Fruit fly (Drosophila melanogaster) whole organism, embryonic: ENCODE measurements around the gene Plc21C.

ENCODE experiments used
- Bteb2 ChIP-seq: fragments of 200-800 bp; sonication (Bioruptor generic); optimal IDR thresholded peaks from 2 replicates; lab custom pipeline; 2016; ENCODE audit warnings: missing biosample characterization, missing genetic modification characterization
- CG10959 ChIP-seq: fragments of 200-800 bp; sonication (Bioruptor generic); IDR thresholded peaks from 2 replicates; pipeline ENCODE4 v1.3.6; 2022; ENCODE audit warnings: missing biosample characterization, missing genetic modification characterization
- CG12219 ChIP-seq: fragments of 200-800 bp; sonication (Bioruptor generic); optimal IDR thresholded peaks from 3 replicates; lab custom pipeline; 2018; ENCODE audit warnings: missing biosample characterization, mild to moderate bottlenecking, missing genetic modification characterization
- CG12744 ChIP-seq: fragments of 200-800 bp; sonication (Bioruptor generic); optimal IDR thresholded peaks from 2 replicates; lab custom pipeline; 2016; ENCODE audit warnings: missing biosample characterization, missing genetic modification characterization
- CG13287 ChIP-seq: fragments of 200-800 bp; sonication (Bioruptor generic); IDR thresholded peaks from 2 replicates; pipeline ENCODE4 v1.3.6; 2022; ENCODE audit warnings: missing biosample characterization, missing genetic modification characterization; ENCODE audit not compliant: partially characterized antibody
- CG14014 ChIP-seq: fragments of 200-800 bp; sonication (Bioruptor generic); IDR thresholded peaks from 2 replicates; pipeline ENCODE4 v1.3.6; 2022; ENCODE audit warnings: missing biosample characterization, missing genetic modification characterization
- CG14965 ChIP-seq: fragments of 200-800 bp; sonication (Bioruptor generic); optimal IDR thresholded peaks from 2 replicates; lab custom pipeline; 2016; ENCODE audit warnings: missing biosample characterization, missing genetic modification characterization, borderline replicate concordance
- CG15514 ChIP-seq: fragments of 200-800 bp; sonication (Bioruptor generic); optimal IDR thresholded peaks from 3 replicates; lab custom pipeline; 2017; ENCODE audit warnings: missing biosample characterization, missing genetic modification characterization, mild to moderate bottlenecking, moderate library complexity, missing genetic modification reagents
- CG16863 ChIP-seq: fragments of 200-800 bp; sonication (Bioruptor generic); optimal IDR thresholded peaks from 3 replicates; lab custom pipeline; 2016; ENCODE audit warnings: missing biosample characterization, missing genetic modification characterization
- CG17802 ChIP-seq: fragments of 200-800 bp; sonication (Bioruptor generic); optimal IDR thresholded peaks from 2 replicates; lab custom pipeline; 2018; ENCODE audit warnings: missing biosample characterization, mild to moderate bottlenecking, missing genetic modification characterization, moderate library complexity
- CG3281 ChIP-seq: fragments of 200-800 bp; sonication (Bioruptor generic); optimal IDR thresholded peaks from 3 replicates; lab custom pipeline; 2017; ENCODE audit warnings: missing biosample characterization, mild to moderate bottlenecking, missing genetic modification characterization
- CG33557 ChIP-seq: fragments of 200-800 bp; sonication (Bioruptor generic); optimal IDR thresholded peaks from 2 replicates; lab custom pipeline; 2019; ENCODE audit warnings: missing biosample characterization, mild to moderate bottlenecking, missing genetic modification characterization, moderate library complexity
- CG3995 ChIP-seq: fragments of 200-800 bp; sonication (Bioruptor generic); optimal IDR thresholded peaks from 3 replicates; lab custom pipeline; 2016; ENCODE audit warnings: missing biosample characterization, missing genetic modification characterization
- CG4282 ChIP-seq: fragments of 200-800 bp; sonication (Bioruptor generic); optimal IDR thresholded peaks from 2 replicates; lab custom pipeline; 2016; ENCODE audit warnings: missing biosample characterization, missing genetic modification characterization
- CG4328 ChIP-seq: fragments of 200-800 bp; sonication (Bioruptor generic); optimal IDR thresholded peaks from 3 replicates; lab custom pipeline; 2017; ENCODE audit warnings: missing biosample characterization, missing genetic modification reagents, missing genetic modification characterization
- CG4820 ChIP-seq: fragments of 200-800 bp; sonication (Bioruptor generic); optimal IDR thresholded peaks from 3 replicates; lab custom pipeline; 2016; ENCODE audit warnings: missing biosample characterization, missing genetic modification characterization
- CG5180 ChIP-seq: fragments of 200-800 bp; sonication (Bioruptor generic); optimal IDR thresholded peaks from 3 replicates; lab custom pipeline; 2017; ENCODE audit warnings: missing biosample characterization, missing genetic modification characterization, mild to moderate bottlenecking, moderate library complexity, missing genetic modification reagents
- CG8290 ChIP-seq, 3 experiments: fragments of 200-800 bp; sonication (Bioruptor generic); optimal IDR thresholded peaks; 2 replicates each; lab custom pipeline; 2016 to 2019; ENCODE audit warnings: missing biosample characterization in 3 of 3, missing genetic modification characterization in 3 of 3, mild to moderate bottlenecking in 2 of 3, moderate library complexity in 1 of 3
- CG9727 ChIP-seq: fragments of 200-800 bp; sonication (Bioruptor generic); optimal IDR thresholded peaks from 3 replicates; lab custom pipeline; 2017; ENCODE audit warnings: missing biosample characterization, mild to moderate bottlenecking, missing genetic modification characterization
- CG9797 ChIP-seq: fragments of 200-800 bp; sonication (Bioruptor generic); optimal IDR thresholded peaks from 3 replicates; lab custom pipeline; 2018; ENCODE audit warnings: missing biosample characterization, mild to moderate bottlenecking, missing genetic modification characterization
- CTCF ChIP-seq: fragments of 200-800 bp; sonication (Bioruptor generic); optimal IDR thresholded peaks from 2 replicates; lab custom pipeline; 2017; ENCODE audit warnings: missing biosample characterization, mild to moderate bottlenecking, missing genetic modification characterization, moderate library complexity
- CkIIα-i1 ChIP-seq: fragments of 200-800 bp; sonication (Bioruptor generic); IDR thresholded peaks from 2 replicates; pipeline ENCODE4 v1.3.6; 2022; ENCODE audit warnings: missing biosample characterization, missing genetic modification characterization
- Drgx ChIP-seq: fragments of 200-800 bp; sonication (Bioruptor generic); IDR thresholded peaks from 2 replicates; pipeline ENCODE4 v1.3.6; 2022; ENCODE audit warnings: missing biosample characterization, missing genetic modification characterization
- Eip74EF ChIP-seq, 2 experiments: fragments of 200-800 bp in 1 of 2; fragments of >200 bp in 1 of 2; sonication (Bioruptor generic) in 1 of 2; optimal IDR thresholded peaks; 2 replicates each; lab custom pipeline; 2017 to 2019; ENCODE audit warnings: missing biosample characterization in 2 of 2, missing genetic modification characterization in 2 of 2, mild to moderate bottlenecking in 1 of 2, moderate library complexity in 1 of 2
- Fer3 ChIP-seq: fragments of 200-800 bp; sonication (Bioruptor generic); optimal IDR thresholded peaks from 2 replicates; lab custom pipeline; 2018; ENCODE audit warnings: missing biosample characterization, mild to moderate bottlenecking, missing genetic modification characterization, moderate library complexity
- Hr3 ChIP-seq: fragments of 200-800 bp; sonication (Bioruptor generic); optimal IDR thresholded peaks from 3 replicates; lab custom pipeline; 2016; ENCODE audit warnings: missing biosample characterization, missing genetic modification characterization
- MBD-R2 ChIP-seq: fragments of 200-800 bp; sonication (Bioruptor generic); IDR thresholded peaks from 2 replicates; pipeline ENCODE4 v1.3.6; 2022; ENCODE audit warnings: missing biosample characterization, missing genetic modification characterization
- Pdp1 ChIP-seq, 2 experiments: fragments of 200-800 bp; sonication (Bioruptor generic); optimal IDR thresholded peaks; 3 replicates each; lab custom pipeline; 2016; ENCODE audit warnings: missing biosample characterization in 2 of 2, missing genetic modification characterization in 2 of 2, mild to moderate bottlenecking in 1 of 2, moderate library complexity in 1 of 2
- Side ChIP-seq: fragments of 200-800 bp; sonication (Bioruptor generic); optimal IDR thresholded peaks from 2 replicates; lab custom pipeline; 2016; ENCODE audit warnings: missing biosample characterization, missing genetic modification characterization
- Sin3A ChIP-seq: fragments of >200 bp; optimal IDR thresholded peaks from 2 replicates; lab custom pipeline; 2018
- aop ChIP-seq: fragments of 200-800 bp; sonication (Bioruptor generic); IDR thresholded peaks from 2 replicates; pipeline ENCODE4 v1.3.6; 2022; ENCODE audit warnings: missing biosample characterization, missing genetic modification characterization
- caup ChIP-seq: fragments of 200-800 bp; sonication (Bioruptor generic); optimal IDR thresholded peaks from 3 replicates; lab custom pipeline; 2017; ENCODE audit warnings: missing biosample characterization, mild to moderate bottlenecking, missing genetic modification characterization, moderate library complexity; ENCODE audit not compliant: severe bottlenecking
- da ChIP-seq: fragments of 200-800 bp; sonication (Bioruptor generic); optimal IDR thresholded peaks from 2 replicates; lab custom pipeline; 2016; ENCODE audit warnings: missing biosample characterization, missing genetic modification characterization
- dati ChIP-seq: fragments of 200-800 bp; sonication (Bioruptor generic); IDR thresholded peaks from 2 replicates; pipeline ENCODE4 v1.3.6; 2022; ENCODE audit warnings: missing biosample characterization, missing genetic modification characterization
- gro ChIP-seq: fragments of 200-800 bp; sonication (Bioruptor generic); optimal IDR thresholded peaks from 2 replicates; lab custom pipeline; 2016; ENCODE audit warnings: missing biosample characterization, missing genetic modification characterization
- hbn ChIP-seq: fragments of 200-800 bp; sonication (Bioruptor generic); IDR thresholded peaks from 2 replicates; pipeline ENCODE4 v1.3.6; 2022; ENCODE audit warnings: missing biosample characterization, missing genetic modification characterization; ENCODE audit not compliant: partially characterized antibody
- inv ChIP-seq: fragments of 200-800 bp; sonication (Bioruptor generic); IDR thresholded peaks from 2 replicates; pipeline ENCODE4 v1.3.6; 2022; ENCODE audit warnings: missing biosample characterization, missing genetic modification characterization; ENCODE audit not compliant: partially characterized antibody
- kni ChIP-seq: fragments of 200-800 bp; sonication (Bioruptor generic); optimal IDR thresholded peaks from 3 replicates; lab custom pipeline; 2017; ENCODE audit warnings: mild to moderate bottlenecking, missing biosample characterization, missing genetic modification reagents, missing genetic modification characterization
- knrl ChIP-seq: fragments of 200-800 bp; sonication (Bioruptor generic); IDR thresholded peaks from 3 replicates; pipeline ENCODE4 v1.3.6; 2022; ENCODE audit warnings: missing biosample characterization, missing genetic modification characterization; ENCODE audit not compliant: partially characterized antibody
- pfk ChIP-seq: fragments of 200-800 bp; sonication (Bioruptor generic); optimal IDR thresholded peaks from 2 replicates; lab custom pipeline; 2018; ENCODE audit warnings: missing biosample characterization, mild to moderate bottlenecking, missing genetic modification characterization, moderate library complexity
- pzg ChIP-seq: fragments of 200-800 bp; sonication (Bioruptor generic); optimal IDR thresholded peaks from 3 replicates; lab custom pipeline; 2018; ENCODE audit warnings: missing biosample characterization, mild to moderate bottlenecking, missing genetic modification characterization, moderate library complexity
- run ChIP-seq: fragments of 200-800 bp; sonication (Bioruptor generic); optimal IDR thresholded peaks from 3 replicates; lab custom pipeline; 2018; ENCODE audit warnings: missing biosample characterization, mild to moderate bottlenecking, missing genetic modification characterization
- sd ChIP-seq: fragments of 200-800 bp; sonication (Bioruptor generic); optimal IDR thresholded peaks from 3 replicates; lab custom pipeline; 2018; ENCODE audit warnings: missing biosample characterization, mild to moderate bottlenecking, missing genetic modification characterization, moderate library complexity
- sim ChIP-seq: fragments of 200-800 bp; sonication (Bioruptor generic); IDR thresholded peaks from 2 replicates; pipeline ENCODE4 v1.3.6; 2022; ENCODE audit warnings: missing biosample characterization, missing genetic modification characterization
- sisA ChIP-seq: fragments of 200-800 bp; sonication (Bioruptor generic); IDR thresholded peaks from 2 replicates; pipeline ENCODE4 v1.3.6; 2022; ENCODE audit warnings: missing biosample characterization, missing genetic modification characterization
- slp2 ChIP-seq: fragments of 200-800 bp; sonication (Bioruptor generic); optimal IDR thresholded peaks from 2 replicates; lab custom pipeline; 2016; ENCODE audit warnings: missing biosample characterization, missing genetic modification characterization
- toy ChIP-seq: fragments of 200-800 bp; sonication (Bioruptor generic); IDR thresholded peaks from 2 replicates; pipeline ENCODE4 v1.3.6; 2022; ENCODE audit warnings: missing biosample characterization, missing genetic modification characterization
- twi ChIP-seq: fragments of 200-800 bp; optimal IDR thresholded peaks from 2 replicates; lab custom pipeline; 2019; ENCODE audit warnings: missing biosample characterization, mild to moderate bottlenecking, missing genetic modification characterization, moderate library complexity
- unc-4 ChIP-seq: fragments of 200-800 bp; sonication (Bioruptor generic); IDR thresholded peaks from 2 replicates; pipeline ENCODE4 v1.3.6; 2022; ENCODE audit warnings: missing biosample characterization, missing genetic modification characterization; ENCODE audit not compliant: partially characterized antibody
- vvl ChIP-seq: fragments of 200-800 bp; sonication (Bioruptor generic); IDR thresholded peaks from 2 replicates; pipeline ENCODE4 v1.3.6; 2022; ENCODE audit warnings: missing biosample characterization, missing genetic modification characterization

Gene Plc21C

dm6 chr2L:305646-306045, at the start of gene Plc21C (continued):
- TF ChIP-seq CG9797 (GFP tag; lab: Kevin White, UChicago) (peak; percentile 89), CTCF (GFP tag; lab: Kevin White, UChicago) (peak; percentile 52), CkIIα-i1 (GFP tag; lab: Robert Waterston, UW) (no peak), sisA (GFP tag; lab: Robert Waterston, UW) (peak; percentile 66), da (no peak), caup (GFP tag; lab: Kevin White, UChicago) (peak; percentile 15), twi (tag; lab: Kevin White, UChicago) (peak; percentile 32), Eip74EF (GFP tag; optimal IDR thresholded peaks at IDR 0.05; lab: Kevin White, UChicago) (no peak), Bteb2 (GFP tag; lab: Kevin White, UChicago) (peak; percentile 32), Drgx (GFP tag; lab: Robert Waterston, UW) (no peak), run (tag; lab: Kevin White, UChicago) (peak; percentile 40), CG4282 (GFP tag; lab: Kevin White, UChicago) (no peak), Fer3 (tag; lab: Kevin White, UChicago) (peak; percentile 45), Sin3A (lab: Kevin White, UChicago) (peak; percentile 97), CG10959 (GFP tag; lab: Robert Waterston, UW) (no peak), CG4328 (GFP tag; lab: Kevin White, UChicago) (peak; percentile 58), Pdp1 (GFP tag; optimal IDR thresholded peaks at IDR 0.05; lab: Kevin White, UChicago) (peak; percentile 50 to 67), gro (GFP tag; lab: Kevin White, UChicago) (peak; percentile 42), CG33557 (GFP tag; lab: Kevin White, UChicago) (no peak), toy (no peak), slp2 (GFP tag; lab: Kevin White, UChicago) (peak; percentile 2), CG4820 (peak; percentile 7), CG13287 (GFP tag; lab: Robert Waterston, UW) (peak; percentile 44), sim (GFP tag; lab: Robert Waterston, UW) (no peak), CG17802 (no peak), pzg (peak; percentile 96), CG8290 (GFP tag; optimal IDR thresholded peaks at IDR 0.05; lab: Kevin White, UChicago) (no peak), CG8290 (tag; optimal IDR thresholded peaks at IDR 0.05; lab: Kevin White, UChicago) (peak in 1 of 2 experiments; percentile 56), MBD-R2 (GFP tag; lab: Robert Waterston, UW) (peak; percentile 64), knrl (GFP tag; lab: Robert Waterston, UW) (peak; percentile 57; the same call in 2 of the 3 replicates), CG9727 (GFP tag; lab: Kevin White, UChicago) (peak; percentile 61), CG12219 (GFP tag; lab: Kevin White, UChicago) (no peak), CG12744 (no peak), Side (peak; percentile 24), dati (no peak), CG3995 (GFP tag; lab: Kevin White, UChicago) (peak; percentile 83), vvl (GFP tag; lab: Robert Waterston, UW) (peak; percentile 65), CG14965 (GFP tag; lab: Kevin White, UChicago) (no peak), hbn (GFP tag; lab: Robert Waterston, UW) (0 out of 2 replicates have a peak, but pooled peaks have one; percentile 25), kni (peak; percentile 10), inv (GFP tag; lab: Robert Waterston, UW) (no peak; the same call in 1 of the 2 replicates), CG16863 (GFP tag; lab: Kevin White, UChicago) (peak; percentile 18), CG15514 (GFP tag; lab: Kevin White, UChicago) (peak; percentile 88), Hr3 (GFP tag; lab: Kevin White, UChicago) (peak; percentile 71), CG14014 (GFP tag; lab: Robert Waterston, UW) (0 out of 2 replicates have a peak, but pooled peaks have one; percentile 10), unc-4 (GFP tag; lab: Robert Waterston, UW) (peak; percentile 59; the same call in 1 of the 2 replicates), pfk (GFP tag; lab: Kevin White, UChicago) (no peak), aop (GFP tag; lab: Robert Waterston, UW) (no peak), CG3281 (GFP tag; lab: Kevin White, UChicago) (peak; percentile 11), CG5180 (GFP tag; lab: Kevin White, UChicago) (no peak), sd (tag; lab: Kevin White, UChicago) (peak; percentile 65)
